Fruit fly (Drosophila melanogaster): Measurements from ENCODE around the gene RabGGTb.

RabGGTb gene

DNA sequence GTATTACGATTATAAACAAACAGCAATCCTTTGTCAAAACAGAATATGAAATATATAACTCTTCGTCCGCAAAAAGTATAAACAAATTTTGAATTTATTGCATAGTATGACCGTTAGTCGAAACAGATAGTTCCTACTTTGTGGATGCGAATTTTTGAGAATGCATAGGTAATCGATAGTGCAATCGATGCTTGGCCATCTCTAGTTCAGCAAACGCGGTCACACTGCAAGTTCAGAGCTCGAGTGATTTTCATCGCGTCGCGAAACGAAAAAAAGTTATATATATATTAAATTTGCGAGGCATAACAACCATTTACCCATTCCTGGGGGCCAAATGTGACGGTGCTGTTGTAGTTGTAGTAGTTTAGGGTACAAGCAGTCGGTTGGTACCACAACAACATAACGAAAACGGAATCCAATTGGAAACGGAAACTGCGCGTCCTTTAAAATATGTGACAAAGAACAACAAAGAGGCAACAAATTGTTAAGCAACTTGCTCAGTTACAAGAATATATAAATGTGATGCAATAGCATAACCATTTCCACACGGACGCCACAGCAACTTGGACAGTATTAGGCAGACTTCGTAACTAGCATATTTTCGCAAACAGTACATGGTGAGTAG is 21.8 kb upstream of the RabGGTb start, which contains the start of gene CG2991 (continued):
- TF ChIP-seq CG31388 (GFP tag; optimal IDR thresholded peaks at IDR 0.05) (no peak), Dip3 (GFP tag; optimal IDR thresholded peaks at IDR 0.05) (no peak), Kr (GFP tag; optimal IDR thresholded peaks at IDR 0.05) (no peak), Myb (GFP tag; optimal IDR thresholded peaks at IDR 0.05) (peak; percentile 56), klu (GFP tag; IDR thresholded peaks at IDR 0.05) (no peak), tll (GFP tag; optimal IDR thresholded peaks at IDR 0.05) (no peak), HLH54F (GFP tag; optimal IDR thresholded peaks at IDR 0.05) (peak; percentile 16), cad (GFP tag; optimal IDR thresholded peaks at IDR 0.05) (no peak), CG16815 (GFP tag; optimal IDR thresholded peaks at IDR 0.05) (no peak), Max (GFP tag; optimal IDR thresholded peaks at IDR 0.05) (peak; percentile 40), hb (GFP tag; IDR thresholded peaks at IDR 0.05; ENCODE audit: partially characterized antibody) (peak; percentile 53; the same call in 1 of the 3 replicates), bowl (GFP tag; IDR thresholded peaks at IDR 0.05) (no peak), gem (tag; optimal IDR thresholded peaks at IDR 0.05) (peak; percentile 11), Deaf1 (tag; optimal IDR thresholded peaks at IDR 0.05) (peak; percentile 19), dmrt11E (tag; optimal IDR thresholded peaks at IDR 0.05) (peak; percentile 13), Hey (tag; optimal IDR thresholded peaks at IDR 0.05) (no peak), CG6254 (GFP tag; optimal IDR thresholded peaks at IDR 0.05) (no peak), ap (GFP tag; IDR thresholded peaks at IDR 0.05) (no peak), CG10431 (GFP tag; optimal IDR thresholded peaks at IDR 0.05) (peak; percentile 36), Mes4 (GFP tag; optimal IDR thresholded peaks at IDR 0.05) (no peak), CG3281 (GFP tag; optimal IDR thresholded peaks at IDR 0.05) (peak; percentile 6), zf30C (GFP tag; optimal IDR thresholded peaks at IDR 0.05) (no peak), CG18599 (GFP tag; optimal IDR thresholded peaks at IDR 0.05) (no peak), CG15073 (GFP tag; optimal IDR thresholded peaks at IDR 0.05) (no peak), nerfin-1 (tag; optimal IDR thresholded peaks at IDR 0.05) (peak; percentile 9), Vsx1 (GFP tag; optimal IDR thresholded peaks at IDR 0.05) (peak; percentile 34), hkb (optimal IDR thresholded peaks at IDR 0.05) (no peak), hkb (GFP tag; IDR thresholded peaks at IDR 0.05) (no peak), Optix (GFP tag; IDR thresholded peaks at IDR 0.05) (no peak), pros (GFP tag; optimal IDR thresholded peaks at IDR 0.05) (no peak), amos (GFP tag; IDR thresholded peaks at IDR 0.05; ENCODE audit: partially characterized antibody) (peak; percentile 90; the same call in 1 of the 2 replicates), knrl (GFP tag; IDR thresholded peaks at IDR 0.05; ENCODE audit: partially characterized antibody) (peak; percentile 82), CG17328 (GFP tag; IDR thresholded peaks at IDR 0.05) (no peak), fru (optimal IDR thresholded peaks at IDR 0.05) (no peak), ttk (GFP tag; IDR thresholded peaks at IDR 0.05) (no peak), CG1647 (GFP tag; optimal IDR thresholded peaks at IDR 0.05) (peak; percentile 14), CG10462 (GFP tag; optimal IDR thresholded peaks at IDR 0.05) (no peak), CG10654 (GFP tag; optimal IDR thresholded peaks at IDR 0.05) (no peak), Sox100B (GFP tag; optimal IDR thresholded peaks at IDR 0.05) (no peak), CG17359 (tag; optimal IDR thresholded peaks at IDR 0.05) (peak; percentile 37), B-H1 (GFP tag; IDR thresholded peaks at IDR 0.05) (no peak), CG1529 (GFP tag; optimal IDR thresholded peaks at IDR 0.05) (no peak), prd (optimal IDR thresholded peaks at IDR 0.05) (no peak), prd (GFP tag; IDR thresholded peaks at IDR 0.05) (no peak), CG11696 (GFP tag; IDR thresholded peaks at IDR 0.05) (no peak), CG3995 (GFP tag; optimal IDR thresholded peaks at IDR 0.05) (peak; percentile 58), row (GFP tag; IDR thresholded peaks at IDR 0.05) (peak; percentile 60; the same call in 2 of the 3 replicates), HmgD (GFP tag; optimal IDR thresholded peaks at IDR 0.05) (no peak), ara (GFP tag; IDR thresholded peaks at IDR 0.05) (no peak), Ptx1 (GFP tag; IDR thresholded peaks at IDR 0.05) (no peak), Sox102F (GFP tag; optimal IDR thresholded peaks at IDR 0.05) (no peak), shn (GFP tag; optimal IDR thresholded peaks at IDR 0.05) (no peak)

All from whole organism, embryonic.